Fruit fly (Drosophila melanogaster) whole organism, prepupa: ENCODE results near the gene Sarm.

ENCODE experiments used
- Blimp-1 ChIP-seq: fragments of 200-800 bp; sonication (Bioruptor generic); optimal IDR thresholded peaks from 3 replicates; lab custom pipeline; 2017; ENCODE audit warnings: missing biosample characterization, missing genetic modification characterization, mild to moderate bottlenecking, moderate library complexity, missing genetic modification reagents
- CG10631 ChIP-seq: fragments of 200-800 bp; sonication (Bioruptor generic); optimal IDR thresholded peaks from 2 replicates; lab custom pipeline; 2016; ENCODE audit warnings: missing biosample characterization, missing genetic modification characterization
- CG10669 ChIP-seq: fragments of 200-800 bp; sonication (Bioruptor generic); optimal IDR thresholded peaks from 3 replicates; lab custom pipeline; 2018; ENCODE audit warnings: missing biosample characterization, mild to moderate bottlenecking, missing genetic modification characterization, moderate library complexity
- CG11762 ChIP-seq: fragments of 200-800 bp; sonication (Bioruptor generic); optimal IDR thresholded peaks from 3 replicates; lab custom pipeline; 2016; ENCODE audit warnings: missing biosample characterization, missing genetic modification characterization; ENCODE audit not compliant: insufficient read depth
- CG11902 ChIP-seq: fragments of 200-800 bp; sonication (Bioruptor generic); optimal IDR thresholded peaks from 3 replicates; lab custom pipeline; 2016; ENCODE audit warnings: missing biosample characterization, missing genetic modification characterization
- CG15336 ChIP-seq: fragments of 200-800 bp; sonication (Bioruptor generic); IDR thresholded peaks from 2 replicates; pipeline ENCODE4 v1.3.6; 2022; ENCODE audit warnings: missing biosample characterization, missing genetic modification characterization
- CG1621 ChIP-seq: fragments of 200-800 bp; sonication (Bioruptor generic); optimal IDR thresholded peaks from 3 replicates; lab custom pipeline; 2018; ENCODE audit warnings: missing biosample characterization, mild to moderate bottlenecking, missing genetic modification characterization
- CG16779 ChIP-seq: fragments of 200-800 bp; sonication (Bioruptor generic); optimal IDR thresholded peaks from 3 replicates; lab custom pipeline; 2017; ENCODE audit warnings: missing biosample characterization, mild to moderate bottlenecking, missing genetic modification characterization
- CG31627 ChIP-seq: fragments of 200-800 bp; sonication (Bioruptor generic); optimal IDR thresholded peaks from 3 replicates; lab custom pipeline; 2016; ENCODE audit warnings: missing biosample characterization, missing genetic modification characterization
- CG32006 ChIP-seq: fragments of 200-800 bp; sonication (Bioruptor generic); optimal IDR thresholded peaks from 3 replicates; lab custom pipeline; 2017; ENCODE audit warnings: missing biosample characterization, mild to moderate bottlenecking, missing genetic modification characterization
- CG3919 ChIP-seq: fragments of 200-800 bp; sonication (Bioruptor generic); optimal IDR thresholded peaks from 3 replicates; lab custom pipeline; 2016; ENCODE audit warnings: missing biosample characterization, missing genetic modification characterization
- CG6792 ChIP-seq: fragments of 200-800 bp; sonication (Bioruptor generic); optimal IDR thresholded peaks from 3 replicates; lab custom pipeline; 2016; ENCODE audit warnings: missing biosample characterization, missing genetic modification characterization
- CG6808 ChIP-seq: fragments of 200-800 bp; sonication (Bioruptor generic); optimal IDR thresholded peaks from 3 replicates; lab custom pipeline; 2017; ENCODE audit warnings: missing biosample characterization, missing genetic modification characterization, mild to moderate bottlenecking, moderate library complexity, missing genetic modification reagents
- CG6854 ChIP-seq: fragments of 200-800 bp; sonication (Bioruptor generic); optimal IDR thresholded peaks from 2 replicates; lab custom pipeline; 2017; ENCODE audit warnings: missing biosample characterization, mild to moderate bottlenecking, missing genetic modification characterization
- CG7368 ChIP-seq: fragments of 200-800 bp; sonication (Bioruptor generic); optimal IDR thresholded peaks from 3 replicates; lab custom pipeline; 2016; ENCODE audit warnings: missing biosample characterization, missing genetic modification characterization
- CG8119 ChIP-seq: fragments of 200-800 bp; sonication (Bioruptor generic); IDR thresholded peaks from 3 replicates; pipeline ENCODE4 v1.3.6; 2022; ENCODE audit warnings: missing biosample characterization, missing genetic modification characterization
- CG8319 ChIP-seq: fragments of 200-800 bp; sonication (Bioruptor generic); optimal IDR thresholded peaks from 3 replicates; lab custom pipeline; 2016; ENCODE audit warnings: missing biosample characterization, missing genetic modification characterization
- CG9139 ChIP-seq: fragments of 200-800 bp; sonication (Bioruptor generic); optimal IDR thresholded peaks from 3 replicates; lab custom pipeline; 2017; ENCODE audit warnings: missing biosample characterization, mild to moderate bottlenecking, missing genetic modification characterization
- Eip75B ChIP-seq: fragments of 200-800 bp; sonication (Bioruptor generic); optimal IDR thresholded peaks from 3 replicates; lab custom pipeline; 2016; ENCODE audit warnings: missing biosample characterization, missing genetic modification characterization
- Ets21C ChIP-seq: fragments of 200-800 bp; sonication (Bioruptor generic); optimal IDR thresholded peaks from 3 replicates; lab custom pipeline; 2016; ENCODE audit warnings: missing biosample characterization, missing genetic modification characterization
- Ets96B ChIP-seq: fragments of 200-800 bp; optimal IDR thresholded peaks from 2 replicates; lab custom pipeline; 2019; ENCODE audit warnings: missing biosample characterization, mild to moderate bottlenecking, missing genetic modification characterization, moderate library complexity
- Gug ChIP-seq: fragments of 200-800 bp; sonication (Bioruptor generic); IDR thresholded peaks from 2 replicates; pipeline ENCODE4 v1.3.6; 2022; ENCODE audit warnings: missing biosample characterization, missing genetic modification characterization
- Hr38 ChIP-seq: sonication (Bioruptor generic); optimal IDR thresholded peaks from 2 replicates; lab custom pipeline; 2016; ENCODE audit warnings: missing biosample characterization, missing genetic modification characterization
- Hr39 ChIP-seq: fragments of 200-800 bp; sonication (Bioruptor generic); optimal IDR thresholded peaks from 2 replicates; lab custom pipeline; 2016; ENCODE audit warnings: missing biosample characterization, missing genetic modification characterization
- Hr4 ChIP-seq: fragments of 200-800 bp; sonication (Bioruptor generic); optimal IDR thresholded peaks from 3 replicates; lab custom pipeline; 2016; ENCODE audit warnings: missing biosample characterization, missing genetic modification characterization
- Lpt ChIP-seq: fragments of 200-800 bp; sonication (Bioruptor generic); optimal IDR thresholded peaks from 3 replicates; lab custom pipeline; 2016; ENCODE audit warnings: missing biosample characterization, missing genetic modification characterization
- Met ChIP-seq: fragments of 200-800 bp; sonication (Bioruptor generic); optimal IDR thresholded peaks from 3 replicates; lab custom pipeline; 2016; ENCODE audit warnings: missing biosample characterization, missing genetic modification characterization
- OdsH ChIP-seq: fragments of 200-800 bp; sonication (Bioruptor generic); optimal IDR thresholded peaks from 3 replicates; lab custom pipeline; 2016; ENCODE audit warnings: missing biosample characterization, missing genetic modification characterization
- Smox ChIP-seq: fragments of 200-800 bp; sonication (Bioruptor generic); optimal IDR thresholded peaks from 3 replicates; lab custom pipeline; 2016; ENCODE audit warnings: missing biosample characterization, missing genetic modification characterization
- Sox102F ChIP-seq: fragments of 200-800 bp; sonication (Bioruptor generic); optimal IDR thresholded peaks from 2 replicates; lab custom pipeline; 2016; ENCODE audit warnings: missing biosample characterization, mild to moderate bottlenecking, missing genetic modification characterization
- Sox14 ChIP-seq: fragments of 200-800 bp; sonication (Bioruptor generic); optimal IDR thresholded peaks from 3 replicates; lab custom pipeline; 2016; ENCODE audit warnings: missing biosample characterization, missing genetic modification characterization
- Sox15 ChIP-seq: fragments of 200-800 bp; sonication (Bioruptor generic); optimal IDR thresholded peaks from 3 replicates; lab custom pipeline; 2016; ENCODE audit warnings: missing biosample characterization, missing genetic modification characterization
- achi ChIP-seq: fragments of 200-800 bp; sonication (Bioruptor generic); optimal IDR thresholded peaks from 3 replicates; lab custom pipeline; 2016; ENCODE audit warnings: missing biosample characterization, missing genetic modification characterization
- acj6 ChIP-seq: fragments of 200-800 bp; sonication (Bioruptor generic); optimal IDR thresholded peaks from 3 replicates; lab custom pipeline; 2016; ENCODE audit warnings: missing biosample characterization, missing genetic modification characterization
- cyc ChIP-seq: fragments of 200-800 bp; sonication (Bioruptor generic); optimal IDR thresholded peaks from 3 replicates; lab custom pipeline; 2016; ENCODE audit warnings: missing biosample characterization, missing genetic modification characterization
- dac ChIP-seq: fragments of 200-800 bp; sonication (Bioruptor generic); optimal IDR thresholded peaks from 2 replicates; lab custom pipeline; 2017; ENCODE audit warnings: missing biosample characterization, mild to moderate bottlenecking, missing genetic modification characterization
- dsx ChIP-seq: fragments of 200-800 bp; optimal IDR thresholded peaks from 3 replicates; lab custom pipeline; 2019; ENCODE audit warnings: missing biosample characterization, mild to moderate bottlenecking, missing genetic modification characterization, moderate library complexity; ENCODE audit not compliant: poor library complexity, severe bottlenecking
- esn ChIP-seq: fragments of 200-800 bp; sonication (Bioruptor generic); optimal IDR thresholded peaks from 2 replicates; lab custom pipeline; 2016; ENCODE audit warnings: missing biosample characterization, mild to moderate bottlenecking, missing genetic modification characterization, moderate library complexity
- fd59A ChIP-seq: fragments of 200-800 bp; sonication (Bioruptor generic); optimal IDR thresholded peaks from 2 replicates; lab custom pipeline; 2017; ENCODE audit warnings: missing biosample characterization, mild to moderate bottlenecking, missing genetic modification characterization, missing genetic modification reagents
- fd85E ChIP-seq: fragments of 200-800 bp; sonication (Bioruptor generic); optimal IDR thresholded peaks from 3 replicates; lab custom pipeline; 2016; ENCODE audit warnings: missing biosample characterization, missing genetic modification characterization
- fkh ChIP-seq: fragments of 200-800 bp; sonication (Bioruptor generic); optimal IDR thresholded peaks from 3 replicates; lab custom pipeline; 2017; ENCODE audit warnings: missing biosample characterization, mild to moderate bottlenecking, missing genetic modification characterization, moderate library complexity
- lz ChIP-seq: fragments of 200-800 bp; sonication (Bioruptor generic); optimal IDR thresholded peaks from 3 replicates; lab custom pipeline; 2016; ENCODE audit warnings: missing biosample characterization, missing genetic modification characterization
- net ChIP-seq: fragments of 200-800 bp; sonication (Bioruptor generic); optimal IDR thresholded peaks from 3 replicates; lab custom pipeline; 2016; ENCODE audit warnings: missing biosample characterization, missing genetic modification characterization
- pdm3 ChIP-seq: fragments of 200-800 bp; sonication (Bioruptor generic); optimal IDR thresholded peaks from 3 replicates; lab custom pipeline; 2016; ENCODE audit warnings: missing biosample characterization, missing genetic modification characterization
- salr ChIP-seq, 2 experiments: fragments of 200-800 bp; sonication (Bioruptor generic); optimal IDR thresholded peaks; 3 replicates each; lab custom pipeline; 2016 to 2018; ENCODE audit warnings: missing biosample characterization in 2 of 2, missing genetic modification characterization in 2 of 2, mild to moderate bottlenecking in 1 of 2
- spab ChIP-seq: fragments of 200-800 bp; sonication (Bioruptor generic); optimal IDR thresholded peaks from 2 replicates; lab custom pipeline; 2017; ENCODE audit warnings: missing biosample characterization, mild to moderate bottlenecking, missing genetic modification characterization, missing genetic modification reagents
- ss ChIP-seq, 2 experiments: fragments of 200-800 bp; sonication (Bioruptor generic); optimal IDR thresholded peaks; 2 replicates in 1 of 2; 3 replicates in 1 of 2; lab custom pipeline; 2017 to 2018; ENCODE audit warnings: mild to moderate bottlenecking in 2 of 2, missing biosample characterization in 2 of 2, missing genetic modification characterization in 2 of 2, moderate library complexity in 1 of 2
- topi ChIP-seq: fragments of 200-800 bp; sonication (Bioruptor generic); optimal IDR thresholded peaks from 3 replicates; lab custom pipeline; 2016; ENCODE audit warnings: missing biosample characterization, missing genetic modification characterization
- vri ChIP-seq: fragments of 200-800 bp; sonication (Bioruptor generic); optimal IDR thresholded peaks from 3 replicates; lab custom pipeline; 2016; ENCODE audit warnings: missing biosample characterization, mild to moderate bottlenecking, missing genetic modification characterization

Gene Sarm

DNA sequence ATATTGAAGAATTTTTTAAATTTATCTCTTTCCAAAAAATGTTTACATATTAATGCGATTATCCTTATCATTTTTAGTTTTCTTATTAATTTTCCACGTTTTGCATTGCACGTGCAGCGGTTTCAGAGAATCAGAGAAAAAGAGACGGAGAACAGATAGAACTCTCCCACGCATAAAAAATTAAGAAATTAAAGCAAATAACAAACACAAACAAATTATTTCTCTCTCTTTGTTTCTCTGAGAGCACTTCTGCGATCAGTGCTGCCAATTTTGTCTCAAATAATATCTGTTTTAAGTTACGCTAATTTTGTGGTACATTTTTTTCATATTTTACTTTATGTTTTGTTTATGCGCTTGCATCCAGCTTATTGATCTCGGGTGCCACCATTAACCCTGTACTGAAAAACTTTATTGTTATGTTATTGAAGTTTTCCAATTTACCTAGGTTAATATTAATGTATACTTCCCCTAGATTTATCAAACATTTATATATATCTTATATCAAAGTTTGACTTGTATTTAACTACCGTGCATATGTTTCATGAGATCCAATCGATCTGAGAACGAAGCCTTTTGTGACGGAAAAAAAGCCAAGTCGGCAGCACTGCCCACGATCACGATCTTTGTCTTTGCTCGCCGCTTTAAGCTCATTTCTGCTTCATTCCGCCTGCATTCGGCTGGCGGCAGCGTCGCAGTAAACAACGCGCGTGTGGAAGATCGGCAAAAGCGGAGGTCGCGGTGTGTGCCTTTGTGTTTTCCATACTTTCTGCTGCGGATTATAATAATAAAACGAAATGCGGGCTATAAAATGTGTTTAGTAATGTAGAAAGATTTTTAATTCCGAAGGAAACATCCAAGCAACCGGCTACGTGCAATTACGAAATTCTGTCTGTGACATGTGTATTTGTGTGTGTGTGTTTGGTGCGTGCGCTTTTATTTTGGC is at the start of gene Sarm:
TSS of gene Sarm (plus strand) at position 661 of the 943 bp plus-strand sequence.
- TF ChIP-seq Met (peak; percentile 81), CG9139 (GFP tag; lab: Kevin White, UChicago) (peak; percentile 14), Sox14 (GFP tag; lab: Kevin White, UChicago) (peak; percentile 81), Ets96B (tag; lab: Kevin White, UChicago) (peak; percentile 40), fd85E (peak; percentile 7), CG1621 (no peak), lz (GFP tag; lab: Kevin White, UChicago) (peak; percentile 57), Sox15 (peak; percentile 10), spab (GFP tag; lab: Kevin White, UChicago) (peak; percentile 32), CG6854 (GFP tag; lab: Kevin White, UChicago) (peak; percentile 28), Sox102F (GFP tag; lab: Kevin White, UChicago) (peak; percentile 68), ss (GFP tag; optimal IDR thresholded peaks at IDR 0.05; lab: Kevin White, UChicago) (peak; percentile 41 to 46), pdm3 (GFP tag; lab: Kevin White, UChicago) (peak; percentile 63), CG10631 (GFP tag; lab: Kevin White, UChicago) (peak; percentile 43), dsx (GFP tag; lab: Kevin White, UChicago) (peak; percentile 46), Eip75B (GFP tag; lab: Kevin White, UChicago) (peak; percentile 70), net (peak; percentile 55), CG6808 (GFP tag; lab: Kevin White, UChicago) (peak; percentile 68), achi (peak; percentile 61), vri (peak; percentile 59), topi (GFP tag; lab: Kevin White, UChicago) (peak; percentile 38), Gug (no peak), acj6 (GFP tag; lab: Kevin White, UChicago) (peak; percentile 55), CG8319 (GFP tag; lab: Kevin White, UChicago) (no peak), CG6792 (peak; percentile 57), CG16779 (peak; percentile 58), CG11762 (peak; percentile 34), CG11902 (no peak), Hr39 (GFP tag; lab: Kevin White, UChicago) (peak; percentile 34), CG3919 (GFP tag; lab: Kevin White, UChicago) (peak; percentile 33), CG31627 (GFP tag; lab: Kevin White, UChicago) (peak; percentile 58), CG15336 (GFP tag; lab: Robert Waterston, UW) (no peak), fkh (peak; percentile 8), CG8119 (peak; percentile 46; the same call in 2 of the 3 replicates), fd59A (GFP tag; lab: Kevin White, UChicago) (peak; percentile 37), Hr4 (GFP tag; lab: Kevin White, UChicago) (peak; percentile 61), Ets21C (GFP tag; lab: Kevin White, UChicago) (no peak), dac (GFP tag; lab: Kevin White, UChicago) (no peak), OdsH (peak; percentile 38), CG7368 (peak; percentile 26), Blimp-1 (GFP tag; lab: Kevin White, UChicago) (peak; percentile 41), CG10669 (peak; percentile 9), cyc (peak; percentile 9), CG32006 (GFP tag; lab: Kevin White, UChicago) (peak; percentile 68), salr (GFP tag; optimal IDR thresholded peaks at IDR 0.05; lab: Kevin White, UChicago) (peak in 1 of 2 experiments; percentile 62), Smox (GFP tag; lab: Kevin White, UChicago) (peak; percentile 66), Lpt (GFP tag; lab: Kevin White, UChicago) (peak; percentile 24), Hr38 (GFP tag; lab: Kevin White, UChicago) (no peak), esn (GFP tag; lab: Kevin White, UChicago) (peak; percentile 75)
